Worm (Caenorhabditis elegans): Measurements from ENCODE around the gene R09F10.3.

ce11 chrX:8307600-8307999 lies 13.2 kb downstream of the R09F10.3 start, which contains the start of gene R09F10.5:
- no peak for TF ChIP-seq lsy-2 (tag; optimal IDR thresholded peaks at IDR 0.05)
- no peak for TF ChIP-seq unc-39 (tag; optimal IDR thresholded peaks at IDR 0.05)
- no peak for TF ChIP-seq blmp-1 (tag; optimal IDR thresholded peaks at IDR 0.05)
- TF ChIP-seq nhr-76 (tag; optimal IDR thresholded peaks at IDR 0.05), result no peak
- no peak for TF ChIP-seq nhr-237 (tag; optimal IDR thresholded peaks at IDR 0.05)
- no peak for TF ChIP-seq snpc-4 (tag; optimal IDR thresholded peaks at IDR 0.05)
- TF ChIP-seq bed-3 (GFP tag; optimal IDR thresholded peaks at IDR 0.05), result no peak
- TF ChIP-seq pha-4 (tag; optimal IDR thresholded peaks at IDR 0.05), result no peak
- TF ChIP-seq mab-5 (tag; optimal IDR thresholded peaks at IDR 0.05), result no peak
- no peak for TF ChIP-seq ceh-43 (GFP tag; optimal IDR thresholded peaks at IDR 0.05)
- TF ChIP-seq lin-13 (tag; optimal IDR thresholded peaks at IDR 0.05), result no peak
- no peak for TF ChIP-seq ceh-39 (tag; optimal IDR thresholded peaks at IDR 0.05)
- no peak for TF ChIP-seq ces-1 (GFP tag; optimal IDR thresholded peaks at IDR 0.05)
